Worm (Caenorhabditis elegans) whole organism, early embryonic: ENCODE data around the gene acl-1.

Experiments used
- F13C5.2 ChIP-seq: sonication (generic microtip); optimal IDR thresholded peaks from 2 replicates; lab custom pipeline; 2017; ENCODE audit warnings: mild to moderate bottlenecking, missing genetic modification characterization, inconsistent platforms, missing compliant biosample characterization
- aly-1 ChIP-seq: sonication (generic microtip); optimal IDR thresholded peaks from 2 replicates; lab custom pipeline; 2016; ENCODE audit warnings: missing genetic modification characterization, missing compliant biosample characterization
- ama-1 ChIP-seq: fragments of 150-350 bp; optimal IDR thresholded peaks from 2 replicates; lab custom pipeline; 2014
- ceh-13 ChIP-seq: fragments of 200-800 bp; sonication (Bioruptor generic); optimal IDR thresholded peaks from 2 replicates; lab custom pipeline; 2018; ENCODE audit warnings: mild to moderate bottlenecking, missing genetic modification characterization, missing compliant biosample characterization
- ets-7 ChIP-seq: sonication (generic microtip); optimal IDR thresholded peaks from 2 replicates; lab custom pipeline; 2016; ENCODE audit warnings: missing genotype, missing genetic modification characterization, missing compliant biosample characterization
- flt-1 ChIP-seq: fragments of 200-800 bp; sonication (Bioruptor generic); IDR thresholded peaks from 2 replicates; pipeline ENCODE4 v1.3.6; 2022; ENCODE audit warnings: missing genetic modification characterization, missing compliant biosample characterization
- hmg-4 ChIP-seq: fragments of 200-800 bp; sonication (Bioruptor generic); optimal IDR thresholded peaks from 2 replicates; lab custom pipeline; 2018; ENCODE audit warnings: mild to moderate bottlenecking, missing genetic modification characterization, missing compliant biosample characterization
- pes-1 ChIP-seq: fragments of 200-800 bp; sonication (Bioruptor generic); IDR thresholded peaks from 2 replicates; pipeline ENCODE4 v1.3.6; 2022; ENCODE audit warnings: missing genetic modification reagents, missing genetic modification characterization, missing compliant biosample characterization

- TF ChIP-seq hmg-4 (GFP tag; lab: Kevin White, UChicago), result no peak
- no peak for TF ChIP-seq flt-1 (GFP tag; lab: Robert Waterston, UW)
- no peak for TF ChIP-seq aly-1 (tag; lab: Kevin White, UChicago)
- no peak for TF ChIP-seq ama-1 (lab: Kevin White, UChicago)
- TF ChIP-seq ets-7, result no peak
- TF ChIP-seq ceh-13 (GFP tag; lab: Kevin White, UChicago), result no peak
- TF ChIP-seq pes-1, result no peak
- no peak for TF ChIP-seq F13C5.2 (tag; lab: Kevin White, UChicago)
Observed at ce11 chrX:15842492-15842891, 7.2 kb upstream of the acl-1 start.
